Fruit fly (Drosophila melanogaster) whole organism, embryonic: ENCODE measurements around the gene Sec23.

Experiments
- Antp ChIP-seq: fragments of 200-800 bp; sonication (Bioruptor generic); optimal IDR thresholded peaks from 3 replicates; lab custom pipeline; 2016; ENCODE audit warnings: missing biosample characterization, missing genetic modification characterization
- B-H2 ChIP-seq: fragments of 200-800 bp; sonication (Bioruptor generic); optimal IDR thresholded peaks from 2 replicates; lab custom pipeline; 2018; ENCODE audit warnings: missing biosample characterization, mild to moderate bottlenecking, missing genetic modification characterization
- CG10321 ChIP-seq: fragments of 200-800 bp; sonication (Bioruptor generic); IDR thresholded peaks from 2 replicates; pipeline ENCODE4 v1.3.6; 2022; ENCODE audit warnings: missing biosample characterization, missing genetic modification characterization
- CG10565 ChIP-seq: fragments of 200-800 bp; sonication (Bioruptor generic); optimal IDR thresholded peaks from 3 replicates; lab custom pipeline; 2016; ENCODE audit warnings: missing biosample characterization, mild to moderate bottlenecking, missing genetic modification characterization
- CG11093 ChIP-seq: fragments of 200-800 bp; sonication (Bioruptor generic); IDR thresholded peaks from 3 replicates; pipeline ENCODE4 v1.3.6; 2022; ENCODE audit warnings: missing biosample characterization, missing genetic modification characterization
- CG11247 ChIP-seq: fragments of 200-800 bp; sonication (Bioruptor generic); IDR thresholded peaks from 2 replicates; pipeline ENCODE4 v1.3.6; 2022; ENCODE audit warnings: missing biosample characterization, missing genetic modification characterization
- CG12071 ChIP-seq: fragments of 200-800 bp; sonication (Bioruptor generic); optimal IDR thresholded peaks from 3 replicates; lab custom pipeline; 2018; ENCODE audit warnings: missing biosample characterization, mild to moderate bottlenecking, missing genetic modification characterization
- CG12659 ChIP-seq: fragments of 200-800 bp; sonication (Bioruptor generic); optimal IDR thresholded peaks from 3 replicates; lab custom pipeline; 2017; ENCODE audit warnings: mild to moderate bottlenecking, missing biosample characterization, missing genetic modification reagents, missing genetic modification characterization
- CG15073 ChIP-seq: fragments of 200-800 bp; sonication (Bioruptor generic); optimal IDR thresholded peaks from 2 replicates; lab custom pipeline; 2016; ENCODE audit warnings: missing biosample characterization, missing genetic modification characterization
- CG17912 ChIP-seq: fragments of 200-800 bp; sonication (Bioruptor generic); optimal IDR thresholded peaks from 2 replicates; lab custom pipeline; 2018; ENCODE audit warnings: missing biosample characterization, mild to moderate bottlenecking, missing genetic modification characterization
- CG2116 ChIP-seq: fragments of 200-800 bp; sonication (Bioruptor generic); optimal IDR thresholded peaks from 3 replicates; lab custom pipeline; 2018; ENCODE audit warnings: missing biosample characterization, mild to moderate bottlenecking, missing genetic modification characterization
- CG2129 ChIP-seq: fragments of 200-800 bp; sonication (Bioruptor generic); IDR thresholded peaks from 2 replicates; pipeline ENCODE4 v1.3.6; 2022; ENCODE audit warnings: missing biosample characterization, missing genetic modification characterization; ENCODE audit not compliant: partially characterized antibody
- CG3281 ChIP-seq: fragments of 200-800 bp; sonication (Bioruptor generic); optimal IDR thresholded peaks from 3 replicates; lab custom pipeline; 2017; ENCODE audit warnings: missing biosample characterization, mild to moderate bottlenecking, missing genetic modification characterization
- CG33213 ChIP-seq: fragments of 200-800 bp; sonication (Bioruptor generic); optimal IDR thresholded peaks from 3 replicates; lab custom pipeline; 2016; ENCODE audit warnings: missing biosample characterization, missing genetic modification characterization
- CG4854 ChIP-seq: fragments of 200-800 bp; sonication (Bioruptor generic); optimal IDR thresholded peaks from 2 replicates; lab custom pipeline; 2016; ENCODE audit warnings: missing biosample characterization, missing genetic modification characterization, inconsistent platforms
- CG7271 ChIP-seq: fragments of 200-800 bp; sonication (Bioruptor generic); optimal IDR thresholded peaks from 2 replicates; lab custom pipeline; 2018; ENCODE audit warnings: missing biosample characterization, mild to moderate bottlenecking, missing genetic modification characterization, moderate library complexity
- D ChIP-seq, 2 experiments: fragments of 200-800 bp in 1 of 2; fragments of >200 bp in 1 of 2; sonication (Bioruptor generic) in 1 of 2; optimal IDR thresholded peaks; 2 replicates in 1 of 2; 3 replicates in 1 of 2; lab custom pipeline; 2017; ENCODE audit warnings: mild to moderate bottlenecking in 1 of 2, missing biosample characterization in 1 of 2, missing genetic modification characterization in 1 of 2, missing genetic modification reagents in 1 of 2
- Drgx ChIP-seq: fragments of 200-800 bp; sonication (Bioruptor generic); IDR thresholded peaks from 2 replicates; pipeline ENCODE4 v1.3.6; 2022; ENCODE audit warnings: missing biosample characterization, missing genetic modification characterization
- Eip74EF ChIP-seq, 2 experiments: fragments of 200-800 bp in 1 of 2; fragments of >200 bp in 1 of 2; sonication (Bioruptor generic) in 1 of 2; optimal IDR thresholded peaks; 2 replicates each; lab custom pipeline; 2017 to 2019; ENCODE audit warnings: missing biosample characterization in 2 of 2, missing genetic modification characterization in 2 of 2, mild to moderate bottlenecking in 1 of 2, moderate library complexity in 1 of 2
- Ets97D ChIP-seq: fragments of 200-800 bp; sonication (Bioruptor generic); optimal IDR thresholded peaks from 3 replicates; lab custom pipeline; 2016; ENCODE audit warnings: missing biosample characterization, missing genetic modification characterization
- Fer1 ChIP-seq: fragments of 200-800 bp; sonication (Bioruptor generic); optimal IDR thresholded peaks from 2 replicates; lab custom pipeline; 2017; ENCODE audit warnings: missing biosample characterization, mild to moderate bottlenecking, missing genetic modification characterization
- GATAe ChIP-seq: fragments of 200-800 bp; sonication (Bioruptor generic); conservative IDR thresholded peaks from 2 replicates; pipeline ENCODE4 v1.3.6; 2022; ENCODE audit warnings: missing biosample characterization, missing genetic modification characterization
- MBD-R2 ChIP-seq: fragments of 200-800 bp; sonication (Bioruptor generic); IDR thresholded peaks from 2 replicates; pipeline ENCODE4 v1.3.6; 2022; ENCODE audit warnings: missing biosample characterization, missing genetic modification characterization
- Med ChIP-seq: fragments of 200-800 bp; sonication (Bioruptor generic); peaks from one replicate; lab custom pipeline; 2016; ENCODE audit warnings: missing biosample characterization, missing genetic modification characterization, mild to moderate bottlenecking, inconsistent platforms, moderate library complexity
- Mes4 ChIP-seq: fragments of 200-800 bp; sonication (Bioruptor generic); optimal IDR thresholded peaks from 2 replicates; lab custom pipeline; 2016; ENCODE audit warnings: missing biosample characterization, missing genetic modification characterization
- NC2α ChIP-seq: fragments of 200-800 bp; sonication (Bioruptor generic); optimal IDR thresholded peaks from 2 replicates; lab custom pipeline; 2016; ENCODE audit warnings: missing biosample characterization, missing genetic modification characterization
- Oaz ChIP-seq: fragments of 200-800 bp; sonication (Bioruptor generic); IDR thresholded peaks from 2 replicates; pipeline ENCODE4 v1.3.6; 2022; ENCODE audit warnings: missing biosample characterization, missing genetic modification characterization
- Oli ChIP-seq: fragments of 200-800 bp; sonication (Bioruptor generic); optimal IDR thresholded peaks from 2 replicates; lab custom pipeline; 2018; ENCODE audit warnings: missing biosample characterization, mild to moderate bottlenecking, missing genetic modification characterization, moderate library complexity
- Scr ChIP-seq: fragments of 200-800 bp; sonication (Bioruptor generic); IDR thresholded peaks from 2 replicates; pipeline ENCODE4 v1.3.6; 2022; ENCODE audit warnings: missing biosample characterization, missing genetic modification characterization; ENCODE audit not compliant: partially characterized antibody
- Ssrp ChIP-seq: fragments of 200-800 bp; sonication (Bioruptor generic); optimal IDR thresholded peaks from 2 replicates; lab custom pipeline; 2018; ENCODE audit warnings: missing biosample characterization, mild to moderate bottlenecking, missing genetic modification characterization, moderate library complexity
- TFAM ChIP-seq: fragments of 200-800 bp; sonication (Bioruptor generic); optimal IDR thresholded peaks from 2 replicates; lab custom pipeline; 2017; ENCODE audit warnings: missing biosample characterization, missing genetic modification characterization, inconsistent platforms
- Vsx1 ChIP-seq: fragments of 200-800 bp; sonication (Bioruptor generic); optimal IDR thresholded peaks from 2 replicates; lab custom pipeline; 2017; ENCODE audit warnings: missing biosample characterization, mild to moderate bottlenecking, missing genetic modification characterization, missing genetic modification reagents
- bigmax ChIP-seq: fragments of 200-800 bp; sonication (Bioruptor generic); optimal IDR thresholded peaks from 2 replicates; lab custom pipeline; 2018; ENCODE audit warnings: missing biosample characterization, mild to moderate bottlenecking, missing genetic modification characterization
- cg ChIP-seq: fragments of 200-800 bp; sonication (Bioruptor generic); optimal IDR thresholded peaks from 3 replicates; lab custom pipeline; 2019; ENCODE audit warnings: missing biosample characterization, mild to moderate bottlenecking, missing genetic modification characterization, moderate library complexity
- chinmo ChIP-seq: fragments of 200-800 bp; sonication (Bioruptor generic); IDR thresholded peaks from 4 replicates; pipeline ENCODE4 v1.3.6; 2022; ENCODE audit warnings: missing biosample characterization, missing genetic modification characterization; ENCODE audit not compliant: partially characterized antibody
- fd102C ChIP-seq: fragments of 200-800 bp; sonication (Bioruptor generic); optimal IDR thresholded peaks from 2 replicates; lab custom pipeline; 2018; ENCODE audit warnings: missing biosample characterization, mild to moderate bottlenecking, missing genetic modification characterization, moderate library complexity
- gce ChIP-seq: fragments of 200-800 bp; sonication (Bioruptor generic); IDR thresholded peaks from 3 replicates; pipeline ENCODE4 v1.3.6; 2022; ENCODE audit warnings: missing biosample characterization, missing genetic modification characterization
- hbn ChIP-seq: fragments of 200-800 bp; sonication (Bioruptor generic); IDR thresholded peaks from 2 replicates; pipeline ENCODE4 v1.3.6; 2022; ENCODE audit warnings: missing biosample characterization, missing genetic modification characterization; ENCODE audit not compliant: partially characterized antibody
- ind ChIP-seq: fragments of 200-800 bp; sonication (Bioruptor generic); optimal IDR thresholded peaks from 3 replicates; lab custom pipeline; 2016; ENCODE audit warnings: missing biosample characterization, missing genetic modification characterization
- lov ChIP-seq, 2 experiments: fragments of 200-800 bp in 1 of 2; fragments of >200 bp in 1 of 2; sonication (Bioruptor generic) in 1 of 2; IDR thresholded peaks in 1 of 2; optimal IDR thresholded peaks in 1 of 2; 2 replicates in 1 of 2; 3 replicates in 1 of 2; pipeline versions ENCODE4 v1.3.6 to Lab custom; 2017 to 2022; ENCODE audit warnings: missing biosample characterization in 1 of 2, missing genetic modification characterization in 1 of 2
- odd ChIP-seq: fragments of 200-800 bp; sonication (Bioruptor generic); optimal IDR thresholded peaks from 2 replicates; lab custom pipeline; 2017; ENCODE audit warnings: missing biosample characterization, mild to moderate bottlenecking, missing genetic modification characterization
- otp ChIP-seq: fragments of 200-800 bp; sonication (Bioruptor generic); IDR thresholded peaks from 3 replicates; pipeline ENCODE4, ENCODE4 v1.3.6; 2022; ENCODE audit warnings: missing biosample characterization, missing genetic modification characterization
- ranshi ChIP-seq: fragments of 200-800 bp; sonication (Bioruptor generic); IDR thresholded peaks from 2 replicates; pipeline ENCODE4 v1.3.6; 2022; ENCODE audit warnings: missing biosample characterization, missing genetic modification characterization
- repo ChIP-seq: fragments of 200-800 bp; sonication (Bioruptor generic); optimal IDR thresholded peaks from 2 replicates; lab custom pipeline; 2016; ENCODE audit warnings: missing biosample characterization, missing genetic modification characterization
- sc ChIP-seq, 3 experiments: fragments of >200 bp in 2 of 3; fragments of 200-800 bp in 1 of 3; sonication (Bioruptor generic) in 1 of 3; optimal IDR thresholded peaks; 2 replicates in 2 of 3; 3 replicates in 1 of 3; lab custom pipeline; 2017; ENCODE audit warnings: mild to moderate bottlenecking in 1 of 3, missing biosample characterization in 1 of 3, missing genetic modification characterization in 1 of 3, missing genetic modification reagents in 1 of 3
- tap ChIP-seq: fragments of 200-800 bp; optimal IDR thresholded peaks from 3 replicates; lab custom pipeline; 2019; ENCODE audit warnings: missing biosample characterization, mild to moderate bottlenecking, missing genetic modification characterization, moderate library complexity
- vvl ChIP-seq: fragments of 200-800 bp; sonication (Bioruptor generic); IDR thresholded peaks from 2 replicates; pipeline ENCODE4 v1.3.6; 2022; ENCODE audit warnings: missing biosample characterization, missing genetic modification characterization

The Sec23 gene

DNA sequence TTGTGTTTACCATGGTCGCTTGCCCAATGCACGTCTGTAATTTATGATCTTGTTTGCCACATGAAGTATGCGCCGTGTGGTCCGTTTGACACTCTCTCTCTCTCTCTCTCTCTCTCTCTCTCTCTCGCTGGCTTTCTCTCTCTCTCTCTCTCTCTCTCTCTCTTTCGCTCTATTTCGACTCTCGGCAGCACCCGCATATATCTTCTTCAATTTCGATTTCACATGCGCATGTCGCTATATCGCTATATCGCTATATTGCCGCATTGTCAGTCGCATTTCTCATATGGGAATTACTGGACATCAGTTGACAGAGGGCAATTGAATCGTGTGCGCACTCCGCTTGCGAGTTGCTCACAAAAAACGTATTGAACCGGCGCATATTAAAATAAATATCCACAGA, 52.2 kb downstream of the Sec23 start (continued):
- no peak for TF ChIP-seq otp (GFP tag; lab: Robert Waterston, UW)
- TF ChIP-seq CG10565 (GFP tag; lab: Kevin White, UChicago): no peak
- no peak for TF ChIP-seq CG11093 (GFP tag; lab: Robert Waterston, UW)
- TF ChIP-seq Fer1 (GFP tag; lab: Kevin White, UChicago): no peak
- no peak for TF ChIP-seq bigmax (GFP tag; lab: Kevin White, UChicago)
- TF ChIP-seq CG2116 (GFP tag; lab: Kevin White, UChicago): no peak
- no peak for TF ChIP-seq fd102C (GFP tag; lab: Kevin White, UChicago)
- TF ChIP-seq CG12659 (GFP tag; lab: Kevin White, UChicago): no peak
- TF ChIP-seq CG10321 (GFP tag; lab: Robert Waterston, UW): no peak
- TF ChIP-seq Oli (tag; lab: Kevin White, UChicago): no peak
- TF ChIP-seq TFAM (GFP tag; lab: Kevin White, UChicago): no peak
- TF ChIP-seq MBD-R2 (GFP tag; lab: Robert Waterston, UW): no peak
- no peak for TF ChIP-seq repo (GFP tag; lab: Kevin White, UChicago)
- no peak for TF ChIP-seq CG33213 (GFP tag; lab: Kevin White, UChicago)
- TF ChIP-seq Drgx (GFP tag; lab: Robert Waterston, UW): 0 out of 2 replicates have a peak, but pooled peaks have one; percentile 15
- TF ChIP-seq CG7271 (tag; lab: Kevin White, UChicago): no peak
- TF ChIP-seq Ssrp: no peak
- no peak for TF ChIP-seq B-H2 (GFP tag; lab: Kevin White, UChicago)
- peak; percentile 49; the same call in 1 of the 2 replicates for TF ChIP-seq vvl (GFP tag; lab: Robert Waterston, UW)
- no peak for TF ChIP-seq CG2129
- no peak for TF ChIP-seq Scr
- no peak for TF ChIP-seq CG15073 (GFP tag; lab: Kevin White, UChicago)
- TF ChIP-seq D (optimal IDR thresholded peaks at IDR 0.05; lab: Kevin White, UChicago): no peak
- no peak for TF ChIP-seq D (GFP tag; optimal IDR thresholded peaks at IDR 0.05; lab: Kevin White, UChicago)
- 0 out of 4 replicates have a peak, but pooled peaks have one; percentile 46 for TF ChIP-seq chinmo
- TF ChIP-seq CG11247 (GFP tag; lab: Robert Waterston, UW): no peak
- no peak for TF ChIP-seq NC2α (GFP tag; lab: Kevin White, UChicago)
- no peak for TF ChIP-seq Antp (GFP tag; lab: Kevin White, UChicago)
- no peak for TF ChIP-seq ind (GFP tag; lab: Kevin White, UChicago)
- TF ChIP-seq CG12071 (GFP tag; lab: Kevin White, UChicago): no peak
- no peak for TF ChIP-seq CG3281
- no peak for TF ChIP-seq cg (GFP tag; lab: Kevin White, UChicago)
- TF ChIP-seq hbn (GFP tag; lab: Robert Waterston, UW): no peak
- no peak for TF ChIP-seq Vsx1 (GFP tag; lab: Kevin White, UChicago)
- TF ChIP-seq lov (optimal IDR thresholded peaks at IDR 0.05; lab: Kevin White, UChicago): no peak
- TF ChIP-seq lov (GFP tag; IDR thresholded peaks at IDR 0.05; lab: Robert Waterston, UW): no peak
- TF ChIP-seq Ets97D (GFP tag; lab: Kevin White, UChicago): no peak
- no peak for TF ChIP-seq CG4854 (GFP tag; lab: Kevin White, UChicago)
- TF ChIP-seq gce (GFP tag; lab: Robert Waterston, UW): no peak
- no peak for TF ChIP-seq ranshi (GFP tag; lab: Robert Waterston, UW)
- no peak for TF ChIP-seq Oaz
- no peak for TF ChIP-seq sc (optimal IDR thresholded peaks at IDR 0.05; lab: Kevin White, UChicago)
- TF ChIP-seq sc (GFP tag; optimal IDR thresholded peaks at IDR 0.05; lab: Kevin White, UChicago): no peak
- TF ChIP-seq Med (GFP tag; lab: Kevin White, UChicago): peak; percentile 60
- TF ChIP-seq CG17912: no peak
- TF ChIP-seq Eip74EF (GFP tag; optimal IDR thresholded peaks at IDR 0.05; lab: Kevin White, UChicago): no peak
- peak; percentile 11 for TF ChIP-seq tap (tag; lab: Kevin White, UChicago)
- TF ChIP-seq odd (GFP tag; lab: Kevin White, UChicago): no peak
- TF ChIP-seq GATAe (GFP tag; lab: Robert Waterston, UW): no peak
- no peak for TF ChIP-seq Mes4 (GFP tag; lab: Kevin White, UChicago)
